Fruit fly (Drosophila melanogaster) whole organism, pupa: Measurements from ENCODE around the gene eIF1.

Source experiments
- CG13204 ChIP-seq: fragments of 200-800 bp; sonication (Bioruptor generic); optimal IDR thresholded peaks from 2 replicates; lab custom pipeline; 2018; ENCODE audit warnings: missing biosample characterization, mild to moderate bottlenecking, missing genetic modification characterization, moderate library complexity
- CG15710 ChIP-seq: fragments of 200-800 bp; sonication (Bioruptor generic); optimal IDR thresholded peaks from 2 replicates; lab custom pipeline; 2018; ENCODE audit warnings: missing biosample characterization, mild to moderate bottlenecking, missing genetic modification characterization, moderate library complexity
- CG17806 ChIP-seq: fragments of 200-800 bp; sonication (Bioruptor generic); optimal IDR thresholded peaks from 2 replicates; lab custom pipeline; 2018; ENCODE audit warnings: missing biosample characterization, mild to moderate bottlenecking, missing genetic modification characterization, moderate library complexity
- CG32121 ChIP-seq: fragments of 200-800 bp; sonication (Bioruptor generic); IDR thresholded peaks from 2 replicates; pipeline ENCODE4 v1.3.6; 2022; ENCODE audit warnings: missing biosample characterization, missing genetic modification characterization
- CG34367 ChIP-seq: fragments of 200-800 bp; sonication (Bioruptor generic); optimal IDR thresholded peaks from 2 replicates; lab custom pipeline; 2018; ENCODE audit warnings: missing biosample characterization, mild to moderate bottlenecking, missing genetic modification characterization
- CG4496 ChIP-seq: fragments of 200-800 bp; sonication (Bioruptor generic); IDR thresholded peaks from 3 replicates; pipeline ENCODE4 v1.3.6; 2022; ENCODE audit warnings: missing biosample characterization, missing genetic modification characterization
- D1 ChIP-seq: fragments of 200-800 bp; sonication (Bioruptor generic); optimal IDR thresholded peaks from 2 replicates; lab custom pipeline; 2018; ENCODE audit warnings: missing biosample characterization, mild to moderate bottlenecking, missing genetic modification characterization, moderate library complexity
- EcR ChIP-seq: fragments of 200-800 bp; sonication (Bioruptor generic); optimal IDR thresholded peaks from 3 replicates; lab custom pipeline; 2019; ENCODE audit warnings: missing biosample characterization, missing genetic modification characterization, mild to moderate bottlenecking, moderate library complexity, missing genetic modification reagents
- Snoo ChIP-seq: fragments of 200-800 bp; sonication (Bioruptor generic); optimal IDR thresholded peaks from 3 replicates; lab custom pipeline; 2017; ENCODE audit warnings: missing biosample characterization, mild to moderate bottlenecking, missing genetic modification characterization, inconsistent platforms
- fd96Ca ChIP-seq: fragments of 200-800 bp; sonication (Bioruptor generic); IDR thresholded peaks from 3 replicates; pipeline ENCODE4 v1.3.6; 2022; ENCODE audit warnings: missing biosample characterization, missing genetic modification characterization
- gl ChIP-seq: fragments of 200-800 bp; sonication (Bioruptor generic); optimal IDR thresholded peaks from 2 replicates; lab custom pipeline; 2018; ENCODE audit warnings: missing biosample characterization, mild to moderate bottlenecking, missing genetic modification characterization
- rn ChIP-seq: fragments of 200-800 bp; sonication (Bioruptor generic); IDR thresholded peaks from 2 replicates; pipeline ENCODE4 v1.3.6; 2022; ENCODE audit warnings: missing biosample characterization, missing genetic modification characterization

DNA sequence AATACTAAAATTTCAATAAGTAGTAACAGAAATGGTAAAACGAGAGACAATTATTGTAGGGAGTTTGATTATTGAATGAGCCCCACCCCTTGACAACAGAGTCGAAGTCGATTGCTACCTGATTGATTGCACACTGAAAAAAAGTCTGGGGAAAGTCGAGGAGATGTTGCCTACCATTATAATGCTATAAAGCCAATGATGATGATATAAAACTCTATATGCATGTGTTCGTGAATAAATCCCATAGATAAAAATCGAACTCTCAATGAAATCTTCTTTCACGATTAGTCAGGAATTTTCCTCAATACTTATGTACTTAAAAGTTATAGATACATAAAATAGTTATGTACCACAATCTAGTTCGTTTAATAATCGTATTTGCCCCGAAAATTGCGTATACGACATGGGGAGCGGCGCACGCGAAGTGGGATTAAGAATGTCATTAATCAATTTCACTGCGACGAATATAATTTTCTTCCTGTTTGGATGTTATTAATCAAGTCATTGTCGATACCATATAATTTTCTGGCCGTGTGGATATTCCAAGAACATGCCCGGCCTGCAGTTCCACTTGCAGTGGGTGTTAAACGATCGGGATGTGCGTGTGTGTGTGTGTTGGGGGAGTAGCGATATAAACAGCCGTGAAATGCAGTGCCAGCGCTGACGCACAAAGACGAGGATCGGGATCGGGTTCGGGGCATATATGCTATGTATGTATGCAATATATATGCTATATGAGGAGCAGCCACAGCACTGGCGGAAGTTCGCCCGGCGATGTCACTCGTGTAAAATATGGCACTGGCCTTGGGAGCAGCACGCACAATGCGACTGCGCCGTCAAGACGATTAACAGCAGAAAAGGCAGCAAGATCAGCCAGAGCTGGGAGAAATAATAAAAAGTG, 21.4 kb downstream of the eIF1 start, which contains the start of gene CG12078:
- no peak for TF ChIP-seq rn
- peak; percentile 93 for TF ChIP-seq EcR (GFP tag; lab: Kevin White, UChicago)
- no peak for TF ChIP-seq CG32121 (GFP tag; lab: Robert Waterston, UW)
- TF ChIP-seq CG17806 (tag; lab: Kevin White, UChicago): no peak
- no peak for TF ChIP-seq CG4496 (GFP tag; lab: Robert Waterston, UW)
- no peak for TF ChIP-seq Snoo (tag; lab: Kevin White, UChicago)
- TF ChIP-seq gl (tag; lab: Kevin White, UChicago): no peak
- TF ChIP-seq CG34367 (tag; lab: Kevin White, UChicago): no peak
- TF ChIP-seq fd96Ca (GFP tag; lab: Robert Waterston, UW): no peak
- TF ChIP-seq D1 (tag; lab: Kevin White, UChicago): no peak
- no peak for TF ChIP-seq CG13204 (GFP tag; lab: Kevin White, UChicago)
- no peak for TF ChIP-seq CG15710
